Fruit fly (Drosophila melanogaster) whole organism, embryonic: Measurements from ENCODE around the gene CG34138.

ENCODE experiments used
- Ada2b ChIP-seq: fragments of 200-800 bp; sonication (Bioruptor generic); IDR thresholded peaks from 2 replicates; pipeline ENCODE4 v1.3.6; 2022; ENCODE audit warnings: missing biosample characterization, missing genetic modification characterization
- Adf1 ChIP-seq: fragments of 200-800 bp; sonication (Bioruptor generic); IDR thresholded peaks from 2 replicates; pipeline ENCODE4 v1.3.6; 2022; ENCODE audit warnings: missing biosample characterization, missing genetic modification characterization
- Antp ChIP-seq: fragments of 200-800 bp; sonication (Bioruptor generic); optimal IDR thresholded peaks from 3 replicates; lab custom pipeline; 2016; ENCODE audit warnings: missing biosample characterization, missing genetic modification characterization
- Blimp-1 ChIP-seq: fragments of 200-800 bp; sonication (Bioruptor generic); optimal IDR thresholded peaks from 3 replicates; lab custom pipeline; 2018; ENCODE audit warnings: missing biosample characterization, missing genetic modification characterization, mild to moderate bottlenecking, moderate library complexity, missing genetic modification reagents
- C15 ChIP-seq: fragments of 200-800 bp; sonication (Bioruptor generic); IDR thresholded peaks from 3 replicates; pipeline ENCODE4 v1.3.6; 2022; ENCODE audit warnings: missing biosample characterization, missing genetic modification characterization
- CG10209 ChIP-seq: fragments of 200-800 bp; sonication (Bioruptor generic); optimal IDR thresholded peaks from 3 replicates; lab custom pipeline; 2017; ENCODE audit warnings: missing biosample characterization, mild to moderate bottlenecking, missing genetic modification characterization, missing genetic modification reagents
- CG10274 ChIP-seq: fragments of 200-800 bp; sonication (Bioruptor generic); optimal IDR thresholded peaks from 3 replicates; lab custom pipeline; 2017; ENCODE audit warnings: missing biosample characterization, mild to moderate bottlenecking, missing genetic modification characterization
- CG10959 ChIP-seq: fragments of 200-800 bp; sonication (Bioruptor generic); IDR thresholded peaks from 2 replicates; pipeline ENCODE4 v1.3.6; 2022; ENCODE audit warnings: missing biosample characterization, missing genetic modification characterization
- CG12769 ChIP-seq: fragments of 200-800 bp; sonication (Bioruptor generic); optimal IDR thresholded peaks from 2 replicates; lab custom pipeline; 2019; ENCODE audit warnings: missing biosample characterization, mild to moderate bottlenecking, missing genetic modification characterization, moderate library complexity
- CG14710 ChIP-seq: fragments of 200-800 bp; sonication (Bioruptor generic); optimal IDR thresholded peaks from 3 replicates; lab custom pipeline; 2019; ENCODE audit warnings: missing biosample characterization, mild to moderate bottlenecking, missing genetic modification characterization, moderate library complexity
- CG15269 ChIP-seq: fragments of 200-800 bp; sonication (Bioruptor generic); optimal IDR thresholded peaks from 2 replicates; lab custom pipeline; 2018; ENCODE audit warnings: missing biosample characterization, mild to moderate bottlenecking, missing genetic modification characterization, moderate library complexity
- CG15514 ChIP-seq: fragments of 200-800 bp; sonication (Bioruptor generic); optimal IDR thresholded peaks from 3 replicates; lab custom pipeline; 2017; ENCODE audit warnings: missing biosample characterization, missing genetic modification characterization, mild to moderate bottlenecking, moderate library complexity, missing genetic modification reagents
- CG16863 ChIP-seq: fragments of 200-800 bp; sonication (Bioruptor generic); optimal IDR thresholded peaks from 3 replicates; lab custom pipeline; 2016; ENCODE audit warnings: missing biosample characterization, missing genetic modification characterization
- CG2116 ChIP-seq: fragments of 200-800 bp; sonication (Bioruptor generic); optimal IDR thresholded peaks from 3 replicates; lab custom pipeline; 2018; ENCODE audit warnings: missing biosample characterization, mild to moderate bottlenecking, missing genetic modification characterization
- CG30020 ChIP-seq: fragments of 200-800 bp; optimal IDR thresholded peaks from 2 replicates; lab custom pipeline; 2019; ENCODE audit warnings: missing biosample characterization, mild to moderate bottlenecking, missing genetic modification characterization, moderate library complexity
- CG32772 ChIP-seq: fragments of 200-800 bp; sonication (Bioruptor generic); IDR thresholded peaks from 2 replicates; pipeline ENCODE4 v1.3.6; 2022; ENCODE audit warnings: missing biosample characterization, missing genetic modification characterization
- CG8388 ChIP-seq: fragments of 200-800 bp; sonication (Bioruptor generic); optimal IDR thresholded peaks from 2 replicates; lab custom pipeline; 2019; ENCODE audit warnings: missing biosample characterization, mild to moderate bottlenecking, missing genetic modification characterization, moderate library complexity
- Dbx ChIP-seq: fragments of 200-800 bp; sonication (Bioruptor generic); IDR thresholded peaks from 3 replicates; pipeline ENCODE4 v1.3.6; 2022; ENCODE audit warnings: missing biosample characterization, missing genetic modification characterization
- Deaf1 ChIP-seq: fragments of 200-800 bp; optimal IDR thresholded peaks from 3 replicates; lab custom pipeline; 2019; ENCODE audit warnings: missing biosample characterization, mild to moderate bottlenecking, missing genetic modification characterization, moderate library complexity
- Dp ChIP-seq: fragments of 200-800 bp; sonication (Bioruptor generic); optimal IDR thresholded peaks from 2 replicates; lab custom pipeline; 2018; ENCODE audit warnings: missing biosample characterization, mild to moderate bottlenecking, missing genetic modification characterization, moderate library complexity
- Fer3 ChIP-seq: fragments of 200-800 bp; sonication (Bioruptor generic); optimal IDR thresholded peaks from 2 replicates; lab custom pipeline; 2018; ENCODE audit warnings: missing biosample characterization, mild to moderate bottlenecking, missing genetic modification characterization, moderate library complexity
- Gsc ChIP-seq: fragments of 200-800 bp; sonication (Bioruptor generic); IDR thresholded peaks from 2 replicates; pipeline ENCODE4 v1.3.6; 2022; ENCODE audit warnings: missing biosample characterization, missing genetic modification characterization
- HLH4C ChIP-seq: fragments of 200-800 bp; sonication (Bioruptor generic); IDR thresholded peaks from 3 replicates; pipeline ENCODE4 v1.3.6; 2022; ENCODE audit warnings: missing biosample characterization, missing genetic modification characterization; ENCODE audit not compliant: partially characterized antibody
- Lhr ChIP-seq: fragments of 200-800 bp; sonication (Bioruptor generic); optimal IDR thresholded peaks from 3 replicates; lab custom pipeline; 2017; ENCODE audit warnings: mild to moderate bottlenecking, missing biosample characterization, missing genetic modification reagents, missing genetic modification characterization
- Ptx1 ChIP-seq: fragments of 200-800 bp; sonication (Bioruptor generic); IDR thresholded peaks from 2 replicates; pipeline ENCODE4 v1.3.6; 2022; ENCODE audit warnings: missing biosample characterization, missing genetic modification characterization
- ap ChIP-seq: fragments of 200-800 bp; sonication (Bioruptor generic); IDR thresholded peaks from 2 replicates; pipeline ENCODE4 v1.3.6; 2022; ENCODE audit warnings: missing biosample characterization, missing genetic modification characterization
- bcd ChIP-seq: fragments of 200-800 bp; sonication (Bioruptor generic); optimal IDR thresholded peaks from 2 replicates; lab custom pipeline; 2017; ENCODE audit warnings: missing biosample characterization, mild to moderate bottlenecking, missing genetic modification characterization
- bigmax ChIP-seq: fragments of 200-800 bp; sonication (Bioruptor generic); optimal IDR thresholded peaks from 2 replicates; lab custom pipeline; 2018; ENCODE audit warnings: missing biosample characterization, mild to moderate bottlenecking, missing genetic modification characterization
- br ChIP-seq: fragments of >200 bp; optimal IDR thresholded peaks from 2 replicates; lab custom pipeline; 2017
- chn ChIP-seq: fragments of 200-800 bp; sonication (Bioruptor generic); optimal IDR thresholded peaks from 2 replicates; lab custom pipeline; 2016; ENCODE audit warnings: missing biosample characterization, missing genetic modification characterization
- crol ChIP-seq: fragments of 200-800 bp; sonication (Bioruptor generic); IDR thresholded peaks from 2 replicates; pipeline ENCODE4 v1.3.6; 2022; ENCODE audit warnings: missing biosample characterization, missing genetic modification characterization
- dati ChIP-seq: fragments of 200-800 bp; sonication (Bioruptor generic); IDR thresholded peaks from 2 replicates; pipeline ENCODE4 v1.3.6; 2022; ENCODE audit warnings: missing biosample characterization, missing genetic modification characterization
- dm ChIP-seq: fragments of 200-800 bp; sonication (Bioruptor generic); optimal IDR thresholded peaks from 3 replicates; lab custom pipeline; 2016; ENCODE audit warnings: missing biosample characterization, missing genetic modification characterization
- gcm ChIP-seq: fragments of 200-800 bp; sonication (Bioruptor generic); optimal IDR thresholded peaks from 2 replicates; lab custom pipeline; 2019; ENCODE audit warnings: missing biosample characterization, mild to moderate bottlenecking, missing genetic modification characterization, moderate library complexity
- gsb-n ChIP-seq: fragments of 200-800 bp; sonication (Bioruptor generic); optimal IDR thresholded peaks from 3 replicates; lab custom pipeline; 2018; ENCODE audit warnings: missing biosample characterization, mild to moderate bottlenecking, missing genetic modification characterization
- ham ChIP-seq: fragments of 200-800 bp; sonication (Bioruptor generic); IDR thresholded peaks from 2 replicates; pipeline ENCODE4 v1.3.6; 2022; ENCODE audit warnings: missing biosample characterization, missing genetic modification characterization
- hb ChIP-seq: fragments of 200-800 bp; sonication (Bioruptor generic); IDR thresholded peaks from 3 replicates; pipeline ENCODE4 v1.3.6; 2022; ENCODE audit warnings: missing biosample characterization, missing genetic modification characterization; ENCODE audit not compliant: partially characterized antibody
- her ChIP-seq: fragments of 200-800 bp; sonication (Bioruptor generic); optimal IDR thresholded peaks from 2 replicates; lab custom pipeline; 2016; ENCODE audit warnings: missing biosample characterization, missing genetic modification characterization
- ind ChIP-seq: fragments of 200-800 bp; sonication (Bioruptor generic); optimal IDR thresholded peaks from 3 replicates; lab custom pipeline; 2016; ENCODE audit warnings: missing biosample characterization, missing genetic modification characterization
- nerfin-1 ChIP-seq: fragments of 200-800 bp; sonication (Bioruptor generic); optimal IDR thresholded peaks from 3 replicates; lab custom pipeline; 2019; ENCODE audit warnings: missing biosample characterization, mild to moderate bottlenecking, missing genetic modification characterization, moderate library complexity
- p53 ChIP-seq: fragments of 200-800 bp; sonication (Bioruptor generic); optimal IDR thresholded peaks from 2 replicates; lab custom pipeline; 2016; ENCODE audit warnings: missing biosample characterization, missing genetic modification characterization
- pita ChIP-seq: fragments of 200-800 bp; sonication (Bioruptor generic); optimal IDR thresholded peaks from 2 replicates; lab custom pipeline; 2017; ENCODE audit warnings: missing biosample characterization, mild to moderate bottlenecking, missing genetic modification characterization
- ranshi ChIP-seq: fragments of 200-800 bp; sonication (Bioruptor generic); IDR thresholded peaks from 2 replicates; pipeline ENCODE4 v1.3.6; 2022; ENCODE audit warnings: missing biosample characterization, missing genetic modification characterization
- sug ChIP-seq: fragments of 200-800 bp; optimal IDR thresholded peaks from 2 replicates; lab custom pipeline; 2019; ENCODE audit warnings: missing biosample characterization, mild to moderate bottlenecking, missing genetic modification characterization, moderate library complexity
- tio ChIP-seq: fragments of 200-800 bp; sonication (Bioruptor generic); optimal IDR thresholded peaks from 2 replicates; lab custom pipeline; 2017; ENCODE audit warnings: missing biosample characterization, missing genetic modification characterization, inconsistent platforms
- tll ChIP-seq, 2 experiments: fragments of 200-800 bp in 1 of 2; fragments of >200 bp in 1 of 2; sonication (Bioruptor generic) in 1 of 2; optimal IDR thresholded peaks; 2 replicates each; lab custom pipeline; 2017 to 2019; ENCODE audit warnings: missing biosample characterization in 2 of 2, missing genetic modification characterization in 2 of 2, mild to moderate bottlenecking in 1 of 2, moderate library complexity in 1 of 2
- vvl ChIP-seq: fragments of 200-800 bp; sonication (Bioruptor generic); IDR thresholded peaks from 2 replicates; pipeline ENCODE4 v1.3.6; 2022; ENCODE audit warnings: missing biosample characterization, missing genetic modification characterization
- wor ChIP-seq: fragments of 200-800 bp; sonication (Bioruptor generic); IDR thresholded peaks from 2 replicates; pipeline ENCODE4 v1.3.6; 2022; ENCODE audit warnings: missing biosample characterization, missing genetic modification characterization
- zen2 ChIP-seq: fragments of 200-800 bp; sonication (Bioruptor generic); IDR thresholded peaks from 3 replicates; pipeline ENCODE4 v1.3.6; 2022; ENCODE audit warnings: missing biosample characterization, missing genetic modification characterization; ENCODE audit not compliant: partially characterized antibody

Gene CG34138

dm6 chr3R:19664713-19665112 lies 30.0 kb downstream of the CG34138 start, which contains the start of gene CG7432:
CG7432 (plus strand) TSS chr3R:19665007.
- peak; percentile 55 for TF ChIP-seq CG12769
- 0 out of 3 replicates have a peak, but pooled peaks have one; percentile 44 for TF ChIP-seq hb (GFP tag; lab: Robert Waterston, UW)
- TF ChIP-seq HLH4C (GFP tag; lab: Robert Waterston, UW): 0 out of 3 replicates have a peak, but pooled peaks have one; percentile 19
- TF ChIP-seq Fer3 (tag; lab: Kevin White, UChicago): no peak
- no peak for TF ChIP-seq CG14710 (tag; lab: Kevin White, UChicago)
- no peak for TF ChIP-seq zen2 (GFP tag; lab: Robert Waterston, UW)
- peak; percentile 81 for TF ChIP-seq Deaf1
- no peak for TF ChIP-seq Ptx1 (GFP tag; lab: Robert Waterston, UW)
- no peak for TF ChIP-seq dm (GFP tag; lab: Kevin White, UChicago)
- no peak for TF ChIP-seq Gsc (GFP tag; lab: Robert Waterston, UW)
- TF ChIP-seq wor: no peak
- no peak for TF ChIP-seq sug (tag; lab: Kevin White, UChicago)
- no peak for TF ChIP-seq Adf1 (GFP tag; lab: Robert Waterston, UW)
- no peak for TF ChIP-seq tll (GFP tag; optimal IDR thresholded peaks at IDR 0.05; lab: Kevin White, UChicago)
- no peak for TF ChIP-seq pita (GFP tag; lab: Kevin White, UChicago)
- 0 out of 2 replicates have a peak, but pooled peaks have one; percentile 13 for TF ChIP-seq vvl (GFP tag; lab: Robert Waterston, UW)
- TF ChIP-seq Dbx (GFP tag; lab: Robert Waterston, UW): no peak
- TF ChIP-seq CG15514 (GFP tag; lab: Kevin White, UChicago): no peak
- TF ChIP-seq Dp (GFP tag; lab: Kevin White, UChicago): no peak
- no peak for TF ChIP-seq ranshi (GFP tag; lab: Robert Waterston, UW)
- TF ChIP-seq CG32772 (GFP tag; lab: Robert Waterston, UW): no peak
- no peak for TF ChIP-seq C15 (GFP tag; lab: Robert Waterston, UW)
- TF ChIP-seq bcd (GFP tag; lab: Kevin White, UChicago): no peak
- no peak for TF ChIP-seq her
- peak; percentile 44; the same call in 1 of the 2 replicates for TF ChIP-seq crol
- TF ChIP-seq Blimp-1 (GFP tag; lab: Kevin White, UChicago): peak; percentile 89
- TF ChIP-seq p53 (GFP tag; lab: Kevin White, UChicago): no peak
- no peak for TF ChIP-seq br
- no peak for TF ChIP-seq Antp (GFP tag; lab: Kevin White, UChicago)

dm6 chr3R:19671223-19671991 lies 36.7 kb downstream of the CG34138 start, which contains the start of gene Naam:
Naam (plus strand) TSS chr3R:19671450.
- TF ChIP-seq CG2116 (peak; percentile 41), gsb-n (peak; percentile 23), gcm (GFP tag; lab: Kevin White, UChicago) (peak; percentile 73), dm (GFP tag; lab: Kevin White, UChicago) (peak; percentile 47), ap (GFP tag; lab: Robert Waterston, UW) (peak; percentile 71), dati (GFP tag; lab: Robert Waterston, UW) (peak; percentile 7; the same call in 1 of the 2 replicates), ham (GFP tag; lab: Robert Waterston, UW) (no peak), bigmax (GFP tag; lab: Kevin White, UChicago) (no peak), CG10209 (peak; percentile 69), CG30020 (tag; lab: Kevin White, UChicago) (no peak), CG8388 (GFP tag; lab: Kevin White, UChicago) (peak; percentile 59), CG15269 (peak; percentile 76), ind (peak; percentile 84), tio (GFP tag; lab: Kevin White, UChicago) (peak; percentile 35), nerfin-1 (tag; lab: Kevin White, UChicago) (peak; percentile 50), chn (peak; percentile 60), CG16863 (GFP tag; lab: Kevin White, UChicago) (peak; percentile 74), CG10959 (no peak), Ada2b (GFP tag; lab: Robert Waterston, UW) (peak; percentile 54), Lhr (peak; percentile 8), CG10274 (GFP tag; lab: Kevin White, UChicago) (peak; percentile 30)
